Worm (Caenorhabditis elegans) whole organism, L2 larva: ENCODE data around the gene F40D4.13.

Experiments used
- ama-1 ChIP-seq: fragments of 150-350 bp; optimal IDR thresholded peaks from 2 replicates; lab custom pipeline; 2018; ENCODE audit warnings: inconsistent platforms
- ceh-82 ChIP-seq: fragments of 150-350 bp; optimal IDR thresholded peaks from 2 replicates; lab custom pipeline; 2014; ENCODE audit warnings: missing biosample characterization, missing genetic modification characterization
- dmd-4 ChIP-seq: sonication (generic microtip); optimal IDR thresholded peaks from 2 replicates; lab custom pipeline; 2017; ENCODE audit warnings: missing biosample characterization, missing genetic modification characterization
- fos-1 ChIP-seq: fragments of 150-350 bp; optimal IDR thresholded peaks from 2 replicates; lab custom pipeline; 2014; ENCODE audit warnings: missing biosample characterization, missing genetic modification characterization
- mab-5 ChIP-seq: fragments of 150-350 bp; optimal IDR thresholded peaks from 2 replicates; lab custom pipeline; 2014; ENCODE audit warnings: missing biosample characterization, missing genetic modification characterization
- mdl-1 ChIP-seq, 2 experiments: fragments of 150-350 bp in 1 of 2; sonication (generic microtip) in 1 of 2; optimal IDR thresholded peaks; 2 replicates each; lab custom pipeline; 2017; ENCODE audit warnings: missing biosample characterization in 2 of 2, missing genetic modification characterization in 2 of 2
- nhr-11 ChIP-seq: fragments of 150-350 bp; optimal IDR thresholded peaks from 2 replicates; lab custom pipeline; 2014; ENCODE audit warnings: missing biosample characterization, missing genetic modification characterization
- nhr-12 ChIP-seq: fragments of 150-350 bp; optimal IDR thresholded peaks from 2 replicates; lab custom pipeline; 2014; ENCODE audit warnings: missing biosample characterization, missing genetic modification characterization
- nhr-129 ChIP-seq: fragments of 150-350 bp; optimal IDR thresholded peaks from 2 replicates; lab custom pipeline; 2014; ENCODE audit warnings: missing biosample characterization, missing genetic modification characterization
- peb-1 ChIP-seq: fragments of 150-350 bp; optimal IDR thresholded peaks from 2 replicates; lab custom pipeline; 2014; ENCODE audit warnings: missing biosample characterization, missing genetic modification characterization
- snpc-4 ChIP-seq: fragments of 150-350 bp; optimal IDR thresholded peaks from 2 replicates; lab custom pipeline; 2014; ENCODE audit warnings: missing biosample characterization, missing genetic modification characterization
- unc-55 ChIP-seq: fragments of 150-350 bp; sonication (generic microtip); optimal IDR thresholded peaks from 3 replicates; lab custom pipeline; 2014; ENCODE audit warnings: missing biosample characterization, missing genetic modification reagents, missing genetic modification characterization

DNA sequence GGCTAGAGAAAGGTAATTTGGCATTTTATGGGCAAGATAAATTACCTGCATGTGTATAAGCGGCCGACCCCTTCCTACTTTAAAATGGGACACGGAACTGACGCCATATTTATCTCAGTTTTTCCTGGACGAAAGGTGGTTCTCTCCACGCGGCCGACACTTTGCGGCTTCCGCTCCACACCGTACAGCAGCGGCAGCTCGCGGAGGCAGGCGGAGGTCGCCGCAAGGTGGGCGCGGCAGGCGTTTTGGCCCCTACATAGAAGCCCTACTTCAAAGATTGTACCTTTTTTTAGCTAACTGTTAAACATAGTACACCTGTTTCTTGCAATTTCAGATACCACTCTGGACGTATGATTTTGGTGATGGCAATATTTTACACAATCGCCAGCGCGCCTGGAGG is 49.4 kb upstream of the F40D4.13 start:
- TF ChIP-seq unc-55 (GFP tag; lab: Kevin White, UChicago) (no peak), mab-5 (no peak), nhr-11 (no peak), snpc-4 (tag; lab: Kevin White, UChicago) (no peak), peb-1 (tag; lab: Kevin White, UChicago) (no peak), nhr-12 (tag; lab: Kevin White, UChicago) (no peak), ceh-82 (tag; lab: Kevin White, UChicago) (no peak), mdl-1 (tag; optimal IDR thresholded peaks at IDR 0.05; lab: Kevin White, UChicago) (no peak), dmd-4 (no peak), ama-1 (lab: Kevin White, UChicago) (no peak), fos-1 (tag; lab: Kevin White, UChicago) (no peak), nhr-129 (tag; lab: Kevin White, UChicago) (no peak)
